Worm (Caenorhabditis elegans): ENCODE data around the gene phat-4.

DNA sequence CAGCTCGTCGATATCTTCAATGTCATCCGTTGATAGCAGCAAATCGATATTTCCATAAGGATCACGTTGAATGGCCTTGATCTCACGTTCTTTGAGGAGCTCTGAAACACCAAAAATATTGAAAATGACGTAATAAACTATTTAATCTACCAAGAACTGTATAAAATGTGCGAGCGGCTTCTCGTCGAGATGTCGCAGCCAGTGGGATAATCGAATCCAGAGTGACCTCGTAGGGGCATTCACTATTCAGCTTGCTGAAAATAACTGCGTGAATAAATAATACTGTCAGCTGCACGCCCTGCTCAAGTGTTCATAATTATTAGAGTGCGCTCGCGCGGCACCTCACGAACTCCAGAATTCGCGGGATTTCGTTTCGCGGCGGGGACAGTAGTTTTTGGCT is 40.4 kb downstream of the phat-4 start, which contains the start of gene Y45G5AM.7:
- TF ChIP-seq ztf-29 (GFP tag; IDR thresholded peaks at IDR 0.05) (no peak), ztf-23 (GFP tag; IDR thresholded peaks at IDR 0.05) (no peak), tab-1 (GFP tag; IDR thresholded peaks at IDR 0.05) (no peak), flt-1 (GFP tag; IDR thresholded peaks at IDR 0.05) (no peak), med-1 (GFP tag; optimal IDR thresholded peaks at IDR 0.05; ENCODE audit: insufficient read depth) (no peak), klf-2 (GFP tag; conservative IDR thresholded peaks at IDR 0.05) (no peak), T22C8.4 (GFP tag; IDR thresholded peaks at IDR 0.05) (no peak), ref-1 (GFP tag; conservative IDR thresholded peaks at IDR 0.05) (no peak)

Data from whole organism, midembryonic.